Fruit fly (Drosophila melanogaster): ENCODE data around the gene CG5645.

CG5645 gene

dm6 chr3L:12084969-12085690, 51.4 kb downstream of the CG5645 start (continued):
- TF ChIP-seq Sox100B (GFP tag; optimal IDR thresholded peaks at IDR 0.05) (peak; percentile 10), Med (GFP tag) (peak; percentile 6), Blimp-1 (GFP tag; optimal IDR thresholded peaks at IDR 0.05) (peak; percentile 29), tap (tag; optimal IDR thresholded peaks at IDR 0.05) (peak; percentile 44), CG17361 (GFP tag; IDR thresholded peaks at IDR 0.05) (peak; percentile 57; the same call in 2 of the 3 replicates), CG8924 (tag; optimal IDR thresholded peaks at IDR 0.05) (peak; percentile 57), dimm (GFP tag; IDR thresholded peaks at IDR 0.05) (no peak), sd (tag; optimal IDR thresholded peaks at IDR 0.05) (peak; percentile 9), Eip74EF (GFP tag; optimal IDR thresholded peaks at IDR 0.05) (peak in 1 of 2 experiments; percentile 10), CG10321 (GFP tag; IDR thresholded peaks at IDR 0.05) (no peak), phol (tag; optimal IDR thresholded peaks at IDR 0.05) (peak; percentile 6), dmrt99B (tag; optimal IDR thresholded peaks at IDR 0.05) (peak; percentile 53), E2f1 (GFP tag; IDR thresholded peaks at IDR 0.05) (no peak), CG4854 (GFP tag; optimal IDR thresholded peaks at IDR 0.05) (no peak), caup (GFP tag; optimal IDR thresholded peaks at IDR 0.05; ENCODE audit: severe bottlenecking) (no peak), grau (tag; optimal IDR thresholded peaks at IDR 0.05) (peak; percentile 41), CG10267 (tag; optimal IDR thresholded peaks at IDR 0.05) (peak; percentile 40), Oli (tag; optimal IDR thresholded peaks at IDR 0.05) (peak; percentile 23), CG18764 (GFP tag; optimal IDR thresholded peaks at IDR 0.05) (no peak)

dm6 chr3L:12083861-12084260, 52.6 kb downstream of the CG5645 start:
- TF ChIP-seq CG6175 (GFP tag; IDR thresholded peaks at IDR 0.05) (no peak), dan (GFP tag; IDR thresholded peaks at IDR 0.05) (no peak), Eip74EF (GFP tag; optimal IDR thresholded peaks at IDR 0.05) (peak in 1 of 2 experiments; percentile 8), CG7372 (GFP tag; IDR thresholded peaks at IDR 0.05) (no peak), Xrp1 (GFP tag; IDR thresholded peaks at IDR 0.05) (peak; percentile 68), al (GFP tag; IDR thresholded peaks at IDR 0.05) (no peak), Fer2 (tag; optimal IDR thresholded peaks at IDR 0.05) (no peak), caup (GFP tag; optimal IDR thresholded peaks at IDR 0.05; ENCODE audit: severe bottlenecking) (peak; percentile 65), eve (GFP tag; optimal IDR thresholded peaks at IDR 0.05) (peak in 1 of 2 experiments; percentile 58), Bteb2 (GFP tag; optimal IDR thresholded peaks at IDR 0.05) (no peak), Atf3 (GFP tag; optimal IDR thresholded peaks at IDR 0.05) (no peak), CG10431 (GFP tag; optimal IDR thresholded peaks at IDR 0.05) (peak; percentile 81), vnd (GFP tag; IDR thresholded peaks at IDR 0.05; ENCODE audit: partially characterized antibody) (no peak), ci (GFP tag; IDR thresholded peaks at IDR 0.05) (peak; percentile 76), fd96Cb (tag; optimal IDR thresholded peaks at IDR 0.05) (peak; percentile 49), CG5180 (GFP tag; optimal IDR thresholded peaks at IDR 0.05) (peak; percentile 62), CG12744 (GFP tag; optimal IDR thresholded peaks at IDR 0.05) (no peak), dati (GFP tag; IDR thresholded peaks at IDR 0.05) (no peak), CG10543 (GFP tag; optimal IDR thresholded peaks at IDR 0.05) (peak; percentile 32), vvl (GFP tag; IDR thresholded peaks at IDR 0.05) (no peak), CG4707 (GFP tag; optimal IDR thresholded peaks at IDR 0.05) (peak; percentile 76), Usf (GFP tag; optimal IDR thresholded peaks at IDR 0.05) (no peak), Bgb (GFP tag; IDR thresholded peaks at IDR 0.05; ENCODE audit: partially characterized antibody) (no peak), cad (GFP tag; optimal IDR thresholded peaks at IDR 0.05) (no peak), cato (GFP tag; optimal IDR thresholded peaks at IDR 0.05; ENCODE audit: borderline replicate concordance) (no peak), Dfd (GFP tag; optimal IDR thresholded peaks at IDR 0.05) (no peak), Meics (GFP tag; optimal IDR thresholded peaks at IDR 0.05) (peak; percentile 16), CG12071 (GFP tag; optimal IDR thresholded peaks at IDR 0.05) (peak; percentile 66), MTF-1 (GFP tag; optimal IDR thresholded peaks at IDR 0.05; ENCODE audit: borderline replicate concordance) (peak; percentile 88), CG12299 (tag; optimal IDR thresholded peaks at IDR 0.05) (peak; percentile 51), CG14860 (GFP tag; IDR thresholded peaks at IDR 0.05; ENCODE audit: partially characterized antibody) (no peak)
